Worm (Caenorhabditis elegans) whole organism, early embryonic: ENCODE data around the gene unc-68.

ENCODE experiments used
- B0310.2 ChIP-seq: sonication (generic microtip); optimal IDR thresholded peaks from 2 replicates; lab custom pipeline; 2016; ENCODE audit warnings: mild to moderate bottlenecking, missing genetic modification characterization, missing compliant biosample characterization
- F13C5.2 ChIP-seq: sonication (generic microtip); optimal IDR thresholded peaks from 2 replicates; lab custom pipeline; 2017; ENCODE audit warnings: mild to moderate bottlenecking, missing genetic modification characterization, inconsistent platforms, missing compliant biosample characterization
- aly-1 ChIP-seq: sonication (generic microtip); optimal IDR thresholded peaks from 2 replicates; lab custom pipeline; 2016; ENCODE audit warnings: missing genetic modification characterization, missing compliant biosample characterization
- ama-1 ChIP-seq: fragments of 150-350 bp; optimal IDR thresholded peaks from 2 replicates; lab custom pipeline; 2014
- ceh-13 ChIP-seq: fragments of 200-800 bp; sonication (Bioruptor generic); optimal IDR thresholded peaks from 2 replicates; lab custom pipeline; 2018; ENCODE audit warnings: mild to moderate bottlenecking, missing genetic modification characterization, missing compliant biosample characterization
- ceh-36 ChIP-seq: sonication (generic microtip); optimal IDR thresholded peaks from 2 replicates; lab custom pipeline; 2016; ENCODE audit warnings: missing genetic modification characterization, inconsistent platforms, missing compliant biosample characterization
- ets-7 ChIP-seq: sonication (generic microtip); optimal IDR thresholded peaks from 2 replicates; lab custom pipeline; 2016; ENCODE audit warnings: missing genotype, missing genetic modification characterization, missing compliant biosample characterization
- flt-1 ChIP-seq: fragments of 200-800 bp; sonication (Bioruptor generic); IDR thresholded peaks from 2 replicates; pipeline ENCODE4 v1.3.6; 2022; ENCODE audit warnings: missing genetic modification characterization, missing compliant biosample characterization
- hmbx-1 ChIP-seq: sonication (generic microtip); optimal IDR thresholded peaks from 2 replicates; lab custom pipeline; 2016; ENCODE audit warnings: mild to moderate bottlenecking, missing genetic modification characterization, missing compliant biosample characterization
- hmg-4 ChIP-seq: fragments of 200-800 bp; sonication (Bioruptor generic); optimal IDR thresholded peaks from 2 replicates; lab custom pipeline; 2018; ENCODE audit warnings: mild to moderate bottlenecking, missing genetic modification characterization, missing compliant biosample characterization
- hnd-1 ChIP-seq: sonication (generic microtip); optimal IDR thresholded peaks from 2 replicates; lab custom pipeline; 2016; ENCODE audit warnings: missing genetic modification characterization, missing compliant biosample characterization
- pes-1 ChIP-seq: fragments of 200-800 bp; sonication (Bioruptor generic); IDR thresholded peaks from 2 replicates; pipeline ENCODE4 v1.3.6; 2022; ENCODE audit warnings: missing genetic modification reagents, missing genetic modification characterization, missing compliant biosample characterization
- scrt-1 ChIP-seq: fragments of 200-800 bp; sonication (Bioruptor generic); IDR thresholded peaks from 2 replicates; pipeline ENCODE4 v1.3.6; 2022; ENCODE audit warnings: missing genetic modification characterization, missing compliant biosample characterization
- sea-1 ChIP-seq: fragments of 200-800 bp; sonication (Bioruptor generic); conservative IDR thresholded peaks from 2 replicates; pipeline ENCODE4 v1.3.6; 2022; ENCODE audit warnings: missing genetic modification characterization, missing compliant biosample characterization
- tbx-11 ChIP-seq: fragments of 200-800 bp; sonication (Bioruptor generic); IDR thresholded peaks from 2 replicates; pipeline ENCODE4 v1.3.6; 2022; ENCODE audit warnings: missing genetic modification characterization, missing compliant biosample characterization
- tbx-37 ChIP-seq: fragments of 200-800 bp; sonication (Bioruptor generic); conservative IDR thresholded peaks from 2 replicates; pipeline ENCODE4 v1.3.6; 2022; ENCODE audit warnings: missing genetic modification reagents, missing genetic modification characterization, missing compliant biosample characterization
- tra-4 ChIP-seq: sonication (generic microtip); optimal IDR thresholded peaks from 2 replicates; lab custom pipeline; 2017; ENCODE audit warnings: missing genetic modification characterization, missing compliant biosample characterization

Gene unc-68

DNA sequence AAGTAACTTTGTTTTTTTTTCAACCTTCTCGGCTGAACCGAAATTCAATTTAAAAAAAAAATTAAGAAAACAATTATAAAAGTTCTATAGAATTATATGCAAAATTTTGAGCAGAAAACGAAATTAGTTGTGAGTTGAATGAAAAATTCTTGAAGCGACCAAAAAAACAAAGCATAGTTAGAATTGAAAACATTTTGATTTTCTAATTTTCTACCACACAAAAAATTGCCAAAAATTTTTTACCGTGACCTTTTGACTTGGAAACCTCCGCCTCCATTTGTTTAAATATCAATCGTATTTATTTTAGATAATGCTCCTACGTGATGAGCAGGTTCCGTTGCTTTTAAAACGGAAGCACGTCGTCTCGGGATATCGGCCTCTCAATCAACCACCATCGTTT lies 34.1 kb downstream of the unc-68 start, which contains the start of gene K11C4.2:
TSS of gene K11C4.2 (plus strand) at position 301 of the 400 bp plus-strand sequence.
- TF ChIP-seq F13C5.2 (tag; lab: Kevin White, UChicago) (no peak), sea-1 (GFP tag; lab: Robert Waterston, UW) (no peak), B0310.2 (no peak), flt-1 (GFP tag; lab: Robert Waterston, UW) (no peak), hmbx-1 (tag; lab: Kevin White, UChicago) (no peak), hnd-1 (tag; lab: Kevin White, UChicago) (no peak), tbx-37 (GFP tag; lab: Robert Waterston, UW) (no peak), aly-1 (tag; lab: Kevin White, UChicago) (no peak), tra-4 (tag; lab: Kevin White, UChicago) (no peak), ama-1 (lab: Kevin White, UChicago) (no peak), hmg-4 (GFP tag; lab: Kevin White, UChicago) (no peak), tbx-11 (no peak), pes-1 (GFP tag; lab: Robert Waterston, UW) (no peak), ceh-36 (no peak), ceh-13 (GFP tag; lab: Kevin White, UChicago) (no peak), ets-7 (tag; lab: Kevin White, UChicago) (no peak), scrt-1 (GFP tag; lab: Robert Waterston, UW) (no peak)

DNA sequence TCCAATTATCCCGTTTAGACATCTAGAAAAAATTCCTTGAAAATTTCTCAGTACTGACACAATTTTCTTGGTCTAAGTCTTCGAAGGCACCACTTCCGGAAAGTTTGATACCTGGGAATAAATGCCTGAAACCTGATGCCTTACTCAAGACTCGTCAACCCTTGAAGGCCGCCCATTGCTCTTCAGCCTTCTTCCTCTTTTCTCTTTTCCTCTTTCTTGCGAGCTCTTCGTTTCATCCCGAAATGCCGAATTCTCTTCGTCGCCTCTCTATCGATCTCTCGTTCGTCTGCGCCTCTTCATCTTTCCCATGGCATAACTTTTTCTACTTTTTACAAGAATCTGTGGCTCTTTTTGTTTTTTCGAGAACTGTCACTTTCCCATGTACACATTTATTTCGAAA lies 35.2 kb downstream of the unc-68 start:
- TF ChIP-seq F13C5.2 (tag; lab: Kevin White, UChicago): no peak
- no peak for TF ChIP-seq hmbx-1 (tag; lab: Kevin White, UChicago)
- TF ChIP-seq aly-1 (tag; lab: Kevin White, UChicago): no peak
- TF ChIP-seq hmg-4 (GFP tag; lab: Kevin White, UChicago): no peak
- no peak for TF ChIP-seq hnd-1 (tag; lab: Kevin White, UChicago)
- TF ChIP-seq tbx-11: no peak

DNA sequence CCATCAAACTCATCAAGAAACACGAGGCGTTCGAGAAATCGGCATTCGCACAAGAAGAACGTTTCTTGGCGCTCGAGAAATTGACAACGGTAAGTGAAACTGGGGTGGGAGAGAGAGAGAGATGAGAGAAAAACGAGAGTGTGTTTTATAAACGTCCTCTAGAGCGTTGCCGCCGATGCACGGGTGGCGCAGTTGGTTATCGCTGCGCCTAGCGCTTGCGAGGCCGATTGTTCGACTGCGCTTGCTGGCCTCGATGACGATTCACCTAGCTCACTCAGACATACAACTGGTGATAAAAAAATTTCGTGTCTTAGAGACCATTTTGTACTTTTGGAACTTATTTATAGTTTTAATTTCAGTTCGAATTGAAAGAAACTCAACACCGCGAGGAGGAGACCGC lies 40.0 kb downstream of the unc-68 start:
- peak; percentile 82 for TF ChIP-seq sea-1 (GFP tag; lab: Robert Waterston, UW)
- peak; percentile 50 for TF ChIP-seq tra-4 (tag; lab: Kevin White, UChicago)
- peak; percentile 85 for TF ChIP-seq pes-1 (GFP tag; lab: Robert Waterston, UW)
- peak; percentile 79 for TF ChIP-seq flt-1 (GFP tag; lab: Robert Waterston, UW)
- TF ChIP-seq scrt-1 (GFP tag; lab: Robert Waterston, UW): peak; percentile 78
- peak; percentile 79 for TF ChIP-seq tbx-37 (GFP tag; lab: Robert Waterston, UW)
- peak; percentile 28 for TF ChIP-seq ceh-13 (GFP tag; lab: Kevin White, UChicago)
- peak; percentile 68 for TF ChIP-seq hnd-1 (tag; lab: Kevin White, UChicago)
- peak; percentile 70 for TF ChIP-seq ceh-36
- peak; percentile 61 for TF ChIP-seq hmbx-1 (tag; lab: Kevin White, UChicago)
- TF ChIP-seq aly-1 (tag; lab: Kevin White, UChicago): peak; percentile 88
- peak; percentile 87 for TF ChIP-seq ama-1 (lab: Kevin White, UChicago)
- peak; percentile 87 for TF ChIP-seq F13C5.2 (tag; lab: Kevin White, UChicago)
- TF ChIP-seq ets-7 (tag; lab: Kevin White, UChicago): peak; percentile 46
- TF ChIP-seq hmg-4 (GFP tag; lab: Kevin White, UChicago): peak; percentile 89
- TF ChIP-seq tbx-11: peak; percentile 76
- peak; percentile 83 for TF ChIP-seq B0310.2

DNA sequence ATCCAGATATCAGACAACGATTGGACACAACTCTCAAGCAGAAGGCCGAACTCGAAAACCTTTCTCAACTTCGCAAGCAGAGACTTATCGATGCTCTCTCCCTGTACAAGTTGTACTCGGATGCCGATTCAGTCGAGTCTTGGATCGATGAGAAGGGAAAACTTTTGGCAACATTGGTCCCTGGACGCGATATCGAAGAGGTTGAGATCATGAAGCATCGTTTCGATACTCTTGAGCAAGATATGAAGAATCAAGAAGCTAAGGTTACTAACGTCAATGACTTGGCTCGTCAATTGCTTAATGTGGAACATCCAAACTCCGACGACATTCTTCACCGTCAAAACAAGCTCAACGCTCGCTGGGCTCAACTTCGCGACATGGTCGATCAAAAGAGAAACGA lies 43.8 kb downstream of the unc-68 start:
- TF ChIP-seq F13C5.2 (tag; lab: Kevin White, UChicago) (no peak), hmbx-1 (tag; lab: Kevin White, UChicago) (no peak), hmg-4 (GFP tag; lab: Kevin White, UChicago) (no peak), hnd-1 (tag; lab: Kevin White, UChicago) (no peak), B0310.2 (no peak), ceh-36 (no peak), ama-1 (lab: Kevin White, UChicago) (no peak), tbx-11 (no peak), ets-7 (tag; lab: Kevin White, UChicago) (no peak), pes-1 (GFP tag; lab: Robert Waterston, UW) (no peak)

DNA sequence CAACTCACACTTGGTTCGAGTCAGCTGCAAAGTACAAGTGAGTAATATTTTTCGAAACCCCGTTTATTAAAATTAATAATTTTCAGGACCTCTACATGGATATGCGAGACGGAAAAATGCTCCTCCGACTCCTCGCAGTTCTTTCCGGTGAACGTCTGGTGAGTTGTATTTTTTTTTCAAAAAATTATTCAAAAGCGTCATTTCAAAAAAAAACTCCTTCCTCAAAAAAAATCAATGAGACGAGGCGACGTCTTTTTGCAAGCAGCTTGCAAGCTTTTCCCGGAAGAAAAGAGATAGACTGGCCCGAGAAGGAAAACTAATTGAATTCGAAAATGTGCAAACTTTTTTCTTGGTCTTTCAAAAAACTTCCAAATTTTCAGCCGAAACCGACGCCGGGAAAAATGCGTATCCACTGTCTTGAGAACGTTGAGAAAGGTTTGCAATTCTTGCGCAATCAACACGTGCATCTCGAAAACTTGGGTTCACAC lies 46.3 kb downstream of the unc-68 start:
- no peak for TF ChIP-seq scrt-1 (GFP tag; lab: Robert Waterston, UW)
- TF ChIP-seq ets-7 (tag; lab: Kevin White, UChicago): no peak
- TF ChIP-seq ama-1 (lab: Kevin White, UChicago): no peak
- no peak for TF ChIP-seq hmg-4 (GFP tag; lab: Kevin White, UChicago)
- no peak for TF ChIP-seq pes-1 (GFP tag; lab: Robert Waterston, UW)
- TF ChIP-seq tbx-11: no peak
- TF ChIP-seq hnd-1 (tag; lab: Kevin White, UChicago): no peak
- TF ChIP-seq aly-1 (tag; lab: Kevin White, UChicago): no peak
- TF ChIP-seq tra-4 (tag; lab: Kevin White, UChicago): no peak
- no peak for TF ChIP-seq B0310.2
- TF ChIP-seq F13C5.2 (tag; lab: Kevin White, UChicago): no peak
- TF ChIP-seq ceh-36: no peak
- TF ChIP-seq tbx-37 (GFP tag; lab: Robert Waterston, UW): no peak

DNA sequence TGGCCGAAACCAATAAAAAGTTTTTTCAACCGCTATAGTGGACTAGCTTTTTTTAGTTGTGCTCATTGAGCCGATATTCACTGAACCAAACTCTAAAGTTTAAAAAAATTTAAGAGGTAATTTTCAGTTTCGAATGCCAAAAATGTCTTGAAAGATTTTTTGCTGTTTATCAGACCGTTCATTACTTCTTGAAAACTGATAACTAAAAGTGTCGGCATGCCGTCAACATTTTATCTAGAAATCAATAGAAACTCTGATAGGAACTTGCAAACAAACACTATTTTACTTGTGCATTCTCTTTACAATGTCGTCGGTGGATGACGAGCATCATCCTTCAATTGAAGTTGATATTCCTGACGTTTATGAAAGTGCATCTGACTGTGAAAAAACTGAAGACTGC lies 47.1 kb downstream of the unc-68 start:
- TF ChIP-seq F13C5.2 (tag; lab: Kevin White, UChicago) (no peak), tbx-11 (no peak), ceh-13 (GFP tag; lab: Kevin White, UChicago) (no peak), tra-4 (tag; lab: Kevin White, UChicago) (no peak), ceh-36 (no peak), scrt-1 (GFP tag; lab: Robert Waterston, UW) (no peak), ets-7 (tag; lab: Kevin White, UChicago) (no peak), aly-1 (tag; lab: Kevin White, UChicago) (no peak), hnd-1 (tag; lab: Kevin White, UChicago) (no peak), ama-1 (lab: Kevin White, UChicago) (no peak)

DNA sequence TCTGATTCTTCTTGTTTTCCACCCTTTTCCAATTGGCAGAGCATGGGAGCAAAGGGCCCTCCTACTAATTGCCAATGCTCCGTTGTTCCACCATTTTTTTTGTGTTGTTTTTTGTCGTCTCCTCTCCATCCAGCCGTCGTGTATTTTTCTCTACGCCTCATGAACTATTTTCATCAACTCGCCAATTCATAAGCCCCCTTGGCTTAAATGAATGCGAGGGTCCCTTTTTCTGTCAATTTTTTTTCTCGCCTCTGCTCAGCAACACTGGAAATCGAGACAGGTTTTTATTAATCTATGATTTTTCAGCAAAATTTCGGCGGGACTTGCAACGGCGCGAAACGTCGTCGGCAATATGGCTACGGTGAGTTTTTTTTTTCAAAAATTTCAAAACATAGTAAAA lies 47.8 kb downstream of the unc-68 start, which contains the start of gene unc-70:
TSS of gene unc-70 (plus strand) at position 301 of the 400 bp plus-strand sequence.
- TF ChIP-seq hmg-4 (GFP tag; lab: Kevin White, UChicago) (no peak), ceh-13 (GFP tag; lab: Kevin White, UChicago) (no peak), B0310.2 (no peak), flt-1 (GFP tag; lab: Robert Waterston, UW) (no peak), tbx-11 (no peak), ceh-36 (no peak), ama-1 (lab: Kevin White, UChicago) (no peak), sea-1 (GFP tag; lab: Robert Waterston, UW) (no peak), tbx-37 (GFP tag; lab: Robert Waterston, UW) (no peak), aly-1 (tag; lab: Kevin White, UChicago) (no peak), hmbx-1 (tag; lab: Kevin White, UChicago) (no peak), hnd-1 (tag; lab: Kevin White, UChicago) (no peak), scrt-1 (GFP tag; lab: Robert Waterston, UW) (no peak), ets-7 (tag; lab: Kevin White, UChicago) (no peak), pes-1 (GFP tag; lab: Robert Waterston, UW) (no peak), F13C5.2 (tag; lab: Kevin White, UChicago) (no peak), tra-4 (tag; lab: Kevin White, UChicago) (no peak)
